Worm (Caenorhabditis elegans) whole organism, L2 larva: ENCODE results near the gene tnc-2.

Experiments
- C34F6.9 ChIP-seq: fragments of 150-350 bp; optimal IDR thresholded peaks from 2 replicates; lab custom pipeline; 2014; ENCODE audit warnings: missing biosample characterization, missing genetic modification characterization
- F13H6.1 ChIP-seq: sonication (generic microtip); optimal IDR thresholded peaks from 2 replicates; lab custom pipeline; 2016; ENCODE audit warnings: missing genetic modification characterization, missing compliant biosample characterization
- R02D3.7 ChIP-seq: fragments of 150-350 bp; optimal IDR thresholded peaks from 2 replicates; lab custom pipeline; 2014; ENCODE audit warnings: missing biosample characterization, missing genetic modification characterization
- Y55F3AM.14 ChIP-seq: fragments of 200-800 bp; sonication (Bioruptor generic); optimal IDR thresholded peaks from 2 replicates; lab custom pipeline; 2018; ENCODE audit warnings: mild to moderate bottlenecking, missing genetic modification characterization, missing compliant biosample characterization
- ZK546.5 ChIP-seq: sonication (generic microtip); optimal IDR thresholded peaks from 2 replicates; lab custom pipeline; 2017; ENCODE audit warnings: missing biosample characterization, missing genetic modification characterization
- aly-2 ChIP-seq: fragments of 150-350 bp; optimal IDR thresholded peaks from 2 replicates; lab custom pipeline; 2014; ENCODE audit warnings: missing biosample characterization, missing genetic modification characterization
- ama-1 ChIP-seq: fragments of 150-350 bp; optimal IDR thresholded peaks from 2 replicates; lab custom pipeline; 2018; ENCODE audit warnings: inconsistent platforms
- blmp-1 ChIP-seq: sonication (generic microtip); optimal IDR thresholded peaks from 2 replicates; lab custom pipeline; 2017; ENCODE audit warnings: missing genetic modification characterization, mild to moderate bottlenecking, missing compliant biosample characterization, antibody characterized with exemption, moderate library complexity; ENCODE audit not compliant: insufficient read depth
- ceh-16 ChIP-seq: fragments of 150-350 bp; optimal IDR thresholded peaks from 2 replicates; lab custom pipeline; 2014; ENCODE audit warnings: missing biosample characterization, missing genetic modification characterization
- ceh-82 ChIP-seq: fragments of 150-350 bp; optimal IDR thresholded peaks from 2 replicates; lab custom pipeline; 2014; ENCODE audit warnings: missing biosample characterization, missing genetic modification characterization
- crh-2 ChIP-seq: sonication (generic microtip); optimal IDR thresholded peaks from 2 replicates; lab custom pipeline; 2017; ENCODE audit warnings: missing biosample characterization, missing genetic modification characterization
- dmd-4 ChIP-seq: sonication (generic microtip); optimal IDR thresholded peaks from 2 replicates; lab custom pipeline; 2017; ENCODE audit warnings: missing biosample characterization, missing genetic modification characterization
- egl-27 ChIP-seq: sonication (generic microtip); optimal IDR thresholded peaks from 3 replicates; lab custom pipeline; 2017; ENCODE audit warnings: missing biosample characterization, missing genetic modification reagents, missing genetic modification characterization
- elt-1 ChIP-seq: fragments of 150-350 bp; optimal IDR thresholded peaks from 2 replicates; lab custom pipeline; 2014; ENCODE audit warnings: missing biosample characterization, missing genetic modification characterization
- fos-1 ChIP-seq: fragments of 150-350 bp; optimal IDR thresholded peaks from 2 replicates; lab custom pipeline; 2014; ENCODE audit warnings: missing biosample characterization, missing genetic modification characterization
- gmeb-1 ChIP-seq: fragments of 150-350 bp; optimal IDR thresholded peaks from 2 replicates; lab custom pipeline; 2014; ENCODE audit warnings: missing biosample characterization, missing genetic modification characterization
- lin-13 ChIP-seq: fragments of 150-350 bp; optimal IDR thresholded peaks from 2 replicates; lab custom pipeline; 2014; ENCODE audit warnings: missing biosample characterization, missing genetic modification reagents, missing genetic modification characterization
- lsy-2 ChIP-seq, 2 experiments: fragments of 150-350 bp in 1 of 2; sonication (generic microtip) in 1 of 2; optimal IDR thresholded peaks; 2 replicates each; lab custom pipeline; 2014 to 2017; ENCODE audit warnings: missing biosample characterization in 2 of 2, missing genetic modification characterization in 2 of 2
- mab-5 ChIP-seq: fragments of 150-350 bp; optimal IDR thresholded peaks from 2 replicates; lab custom pipeline; 2014; ENCODE audit warnings: missing biosample characterization, missing genetic modification characterization
- mbf-1 ChIP-seq: sonication (generic microtip); optimal IDR thresholded peaks from 2 replicates; lab custom pipeline; 2017; ENCODE audit warnings: missing biosample characterization, missing genetic modification characterization
- mdl-1 ChIP-seq, 2 experiments: fragments of 150-350 bp in 1 of 2; sonication (generic microtip) in 1 of 2; optimal IDR thresholded peaks; 2 replicates each; lab custom pipeline; 2017; ENCODE audit warnings: missing biosample characterization in 2 of 2, missing genetic modification characterization in 2 of 2
- nhr-10 ChIP-seq: sonication (generic microtip); optimal IDR thresholded peaks from 2 replicates; lab custom pipeline; 2017; ENCODE audit warnings: missing biosample characterization, missing genetic modification characterization
- nhr-11 ChIP-seq: fragments of 150-350 bp; optimal IDR thresholded peaks from 2 replicates; lab custom pipeline; 2014; ENCODE audit warnings: missing biosample characterization, missing genetic modification characterization
- nhr-12 ChIP-seq: fragments of 150-350 bp; optimal IDR thresholded peaks from 2 replicates; lab custom pipeline; 2014; ENCODE audit warnings: missing biosample characterization, missing genetic modification characterization
- nhr-129 ChIP-seq: fragments of 150-350 bp; optimal IDR thresholded peaks from 2 replicates; lab custom pipeline; 2014; ENCODE audit warnings: missing biosample characterization, missing genetic modification characterization
- nhr-21 ChIP-seq: fragments of 150-350 bp; optimal IDR thresholded peaks from 2 replicates; lab custom pipeline; 2014; ENCODE audit warnings: missing biosample characterization, missing genetic modification characterization
- nhr-23 ChIP-seq: fragments of 150-350 bp; optimal IDR thresholded peaks from 2 replicates; lab custom pipeline; 2014; ENCODE audit warnings: missing biosample characterization, missing genetic modification reagents, missing genetic modification characterization
- nhr-237 ChIP-seq: fragments of 150-350 bp; optimal IDR thresholded peaks from 2 replicates; lab custom pipeline; 2014; ENCODE audit warnings: missing biosample characterization, missing genetic modification characterization
- nhr-25 ChIP-seq: fragments of 150-350 bp; sonication (generic microtip); optimal IDR thresholded peaks from 3 replicates; lab custom pipeline; 2014; ENCODE audit warnings: missing biosample characterization, missing genetic modification characterization
- nhr-6 ChIP-seq: fragments of 150-350 bp; optimal IDR thresholded peaks from 2 replicates; lab custom pipeline; 2014; ENCODE audit warnings: missing biosample characterization, missing genetic modification characterization
- sem-4 ChIP-seq: fragments of 150-350 bp; optimal IDR thresholded peaks from 2 replicates; lab custom pipeline; 2014; ENCODE audit warnings: missing biosample characterization, missing genetic modification reagents, missing genetic modification characterization
- skn-1 ChIP-seq: sonication (generic microtip); optimal IDR thresholded peaks from 2 replicates; lab custom pipeline; 2017; ENCODE audit warnings: missing biosample characterization, missing genetic modification characterization
- sma-3 ChIP-seq: sonication (generic microtip); optimal IDR thresholded peaks from 2 replicates; lab custom pipeline; 2016; ENCODE audit warnings: missing genetic modification reagents, missing genetic modification characterization, missing compliant biosample characterization
- sma-9 ChIP-seq, 2 experiments: fragments of 150-350 bp in 1 of 2; sonication (generic microtip) in 1 of 2; optimal IDR thresholded peaks; 2 replicates each; lab custom pipeline; 2014 to 2016; ENCODE audit warnings: missing genetic modification characterization in 2 of 2, mild to moderate bottlenecking in 1 of 2, missing biosample characterization in 1 of 2, missing compliant biosample characterization in 1 of 2, missing genetic modification reagents in 1 of 2, moderate library complexity in 1 of 2
- snpc-4 ChIP-seq: fragments of 150-350 bp; optimal IDR thresholded peaks from 2 replicates; lab custom pipeline; 2014; ENCODE audit warnings: missing biosample characterization, missing genetic modification characterization
- unc-39 ChIP-seq: fragments of 150-350 bp; optimal IDR thresholded peaks from 2 replicates; lab custom pipeline; 2014; ENCODE audit warnings: missing biosample characterization, missing genetic modification characterization
- unc-55 ChIP-seq: fragments of 150-350 bp; sonication (generic microtip); optimal IDR thresholded peaks from 3 replicates; lab custom pipeline; 2014; ENCODE audit warnings: missing biosample characterization, missing genetic modification reagents, missing genetic modification characterization
- zag-1 ChIP-seq: fragments of 150-350 bp; optimal IDR thresholded peaks from 2 replicates; lab custom pipeline; 2014; ENCODE audit warnings: missing biosample characterization, missing genetic modification characterization
- ztf-1 ChIP-seq: fragments of 200-800 bp; sonication (Bioruptor generic); conservative IDR thresholded peaks from 2 replicates; pipeline ENCODE4 v1.3.6; 2022; ENCODE audit warnings: missing genetic modification characterization, missing compliant biosample characterization
- ztf-4 ChIP-seq: fragments of 150-350 bp; optimal IDR thresholded peaks from 2 replicates; lab custom pipeline; 2014; ENCODE audit warnings: missing biosample characterization, missing genetic modification characterization

The tnc-2 gene

DNA sequence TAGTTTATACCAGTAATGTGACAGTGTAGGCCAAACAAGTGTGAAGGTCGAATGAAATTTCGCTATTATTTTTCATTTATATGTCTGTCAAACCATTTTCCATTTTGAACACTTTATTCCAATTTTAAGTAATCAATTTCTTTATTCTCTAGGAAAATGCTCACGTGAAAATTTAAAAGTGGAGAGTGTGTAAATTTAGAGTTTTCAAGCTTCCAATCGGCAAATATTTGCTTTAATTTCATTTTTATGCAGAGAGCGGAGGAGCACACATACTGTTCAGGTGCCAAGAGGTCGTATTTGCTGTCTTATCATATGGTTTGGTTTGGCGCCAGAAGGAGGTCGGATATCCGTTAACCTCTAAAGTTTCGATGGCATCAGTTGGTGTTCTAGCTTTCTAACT lies 19.8 kb upstream of the tnc-2 start:
- TF ChIP-seq blmp-1 (tag; lab: Kevin White, UChicago): no peak
- peak; percentile 3 for TF ChIP-seq nhr-11 (tag; lab: Kevin White, UChicago)
- no peak for TF ChIP-seq lin-13 (GFP tag; lab: Kevin White, UChicago)
- no peak for TF ChIP-seq R02D3.7 (tag; lab: Kevin White, UChicago)
- TF ChIP-seq Y55F3AM.14 (GFP tag; lab: Kevin White, UChicago): no peak

DNA sequence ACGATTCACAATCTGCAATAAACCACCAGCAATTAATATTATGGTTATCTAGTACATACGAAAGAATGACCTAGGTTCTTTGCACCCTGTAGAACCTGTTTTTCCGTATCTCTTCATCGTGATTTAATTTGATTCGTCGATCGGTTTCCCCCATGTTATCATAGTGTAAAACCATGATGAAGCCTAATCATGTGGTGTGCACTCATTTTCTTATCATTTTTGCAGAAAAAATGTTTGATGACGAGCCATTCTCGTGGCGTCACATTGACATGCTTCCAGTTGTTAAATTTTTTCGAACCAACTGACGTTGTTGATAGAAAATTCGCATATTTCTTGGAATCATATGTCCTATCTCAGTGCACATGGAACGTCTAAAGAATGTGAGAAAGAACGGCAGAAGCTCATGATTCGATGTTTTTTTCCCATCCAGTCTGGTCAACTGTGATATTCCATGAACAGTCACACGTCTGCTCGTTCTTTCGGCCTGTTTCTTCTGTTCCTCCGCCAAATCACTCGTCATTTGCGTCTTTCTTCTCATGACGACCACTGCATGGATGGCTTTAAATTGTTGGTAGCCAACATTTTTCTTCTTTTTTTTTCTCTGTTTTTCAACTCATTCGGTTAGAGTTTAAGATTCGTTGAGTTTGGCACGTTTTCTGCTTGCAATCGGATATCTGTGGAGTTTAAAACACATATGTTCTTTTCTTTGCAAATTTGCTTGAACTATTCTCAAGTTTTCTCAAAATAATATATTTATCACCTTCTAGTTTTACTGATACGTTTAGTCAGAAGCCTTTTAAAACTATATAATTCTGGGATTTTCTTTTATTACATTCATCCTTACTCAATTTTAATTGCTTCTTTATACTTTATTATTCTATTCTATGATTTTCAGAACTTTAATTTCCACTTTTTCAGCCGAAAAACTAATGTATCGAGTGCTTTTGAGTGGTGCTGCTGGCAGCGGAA lies 19.0 kb upstream of the tnc-2 start, which contains the start of gene ZK673.2:
Gene ZK673.2 (plus strand): TSS at position 919 of the 969 bp plus-strand sequence.
- TF ChIP-seq snpc-4 (tag; lab: Kevin White, UChicago): no peak
- TF ChIP-seq skn-1 (tag; lab: Kevin White, UChicago): no peak
- TF ChIP-seq nhr-25: peak; percentile 88
- TF ChIP-seq mdl-1 (tag; optimal IDR thresholded peaks at IDR 0.05; lab: Kevin White, UChicago): peak in 1 of 2 experiments; percentile 68
- TF ChIP-seq lsy-2 (tag; optimal IDR thresholded peaks at IDR 0.05; lab: Kevin White, UChicago): peak in 1 of 2 experiments; percentile 32
- TF ChIP-seq Y55F3AM.14 (GFP tag; lab: Kevin White, UChicago): peak; percentile 55
- peak; percentile 32 for TF ChIP-seq C34F6.9
- no peak for TF ChIP-seq nhr-23 (tag; lab: Kevin White, UChicago)
- TF ChIP-seq fos-1 (tag; lab: Kevin White, UChicago): peak; percentile 85
- TF ChIP-seq nhr-129 (tag; lab: Kevin White, UChicago): peak; percentile 56
- TF ChIP-seq sem-4 (tag; lab: Kevin White, UChicago): no peak
- TF ChIP-seq mab-5 (tag; lab: Kevin White, UChicago): no peak
- TF ChIP-seq F13H6.1 (tag; lab: Kevin White, UChicago): peak; percentile 12
- TF ChIP-seq ztf-4 (tag; lab: Kevin White, UChicago): no peak
- TF ChIP-seq nhr-11 (tag; lab: Kevin White, UChicago): no peak
- TF ChIP-seq sma-9 (GFP tag; optimal IDR thresholded peaks at IDR 0.05; lab: Kevin White, UChicago): peak; percentile 79
- no peak for TF ChIP-seq sma-9 (tag; optimal IDR thresholded peaks at IDR 0.05; lab: Kevin White, UChicago)
- peak; percentile 62 for TF ChIP-seq sma-3
- peak; percentile 83 for TF ChIP-seq nhr-21 (tag; lab: Kevin White, UChicago)
- peak; percentile 60 for TF ChIP-seq crh-2 (tag; lab: Kevin White, UChicago)
- peak; percentile 6 for TF ChIP-seq ama-1 (lab: Kevin White, UChicago)
- no peak for TF ChIP-seq nhr-237 (tag; lab: Kevin White, UChicago)
- no peak for TF ChIP-seq ZK546.5
- TF ChIP-seq blmp-1 (tag; lab: Kevin White, UChicago): peak; percentile 45
- TF ChIP-seq gmeb-1 (tag; lab: Kevin White, UChicago): peak; percentile 71

DNA sequence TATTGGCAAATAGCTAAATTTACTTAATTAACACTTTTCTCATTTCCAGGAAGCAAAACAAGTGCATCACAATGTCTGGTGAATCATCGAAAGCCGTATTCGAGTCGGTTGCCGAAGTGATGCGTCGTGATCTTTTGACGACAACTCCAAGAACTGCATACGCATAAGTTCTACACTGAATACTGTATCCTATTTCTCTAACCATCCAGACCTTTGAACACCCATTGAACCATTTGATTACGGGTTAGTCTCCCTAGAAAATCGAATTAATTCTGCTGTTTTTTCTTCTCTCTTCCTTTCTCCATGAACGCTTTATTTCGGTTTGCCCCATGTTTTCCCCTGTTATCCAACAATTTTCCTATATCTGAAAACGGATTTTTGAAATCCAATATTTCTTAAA lies 16.9 kb upstream of the tnc-2 start, which contains the start of gene lin-56:
Gene lin-56 (plus strand): TSS at position 301 of the 400 bp plus-strand sequence.
- TF ChIP-seq nhr-23 (tag; lab: Kevin White, UChicago): no peak
- no peak for TF ChIP-seq mdl-1 (tag; optimal IDR thresholded peaks at IDR 0.05; lab: Kevin White, UChicago)
- TF ChIP-seq lsy-2 (tag; optimal IDR thresholded peaks at IDR 0.05; lab: Kevin White, UChicago): no peak
- TF ChIP-seq C34F6.9: no peak
- no peak for TF ChIP-seq dmd-4 (tag; lab: Kevin White, UChicago)
- TF ChIP-seq nhr-12: no peak
- no peak for TF ChIP-seq lin-13 (GFP tag; lab: Kevin White, UChicago)
- no peak for TF ChIP-seq nhr-10 (tag; lab: Kevin White, UChicago)
- TF ChIP-seq aly-2: no peak
- no peak for TF ChIP-seq R02D3.7 (tag; lab: Kevin White, UChicago)
- TF ChIP-seq elt-1 (tag; lab: Kevin White, UChicago): no peak
- no peak for TF ChIP-seq ceh-82 (tag; lab: Kevin White, UChicago)
- TF ChIP-seq ceh-16 (tag; lab: Kevin White, UChicago): no peak
- TF ChIP-seq nhr-21 (tag; lab: Kevin White, UChicago): no peak
- no peak for TF ChIP-seq gmeb-1 (tag; lab: Kevin White, UChicago)
- TF ChIP-seq, all 48 proteins: peak for 0

DNA sequence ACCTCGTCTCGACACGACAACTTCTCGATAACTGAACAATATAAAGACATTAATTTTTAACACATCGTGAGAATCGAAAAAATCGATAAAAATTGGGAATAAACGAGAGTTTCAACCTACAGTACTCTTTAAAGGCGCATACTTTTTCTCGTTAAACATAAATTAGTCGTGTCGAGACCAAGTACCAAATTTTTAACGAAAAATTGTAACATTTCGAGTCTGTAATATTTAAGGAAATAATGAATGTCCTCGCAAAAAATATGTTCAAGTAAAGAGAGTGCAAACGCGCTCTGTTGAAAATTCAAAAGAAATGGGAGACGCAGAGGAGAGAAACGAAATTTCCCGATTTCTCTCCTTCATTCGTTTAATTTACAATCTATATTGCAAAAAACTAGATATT lies 16.3 kb upstream of the tnc-2 start:
- peak; percentile 15 for TF ChIP-seq nhr-6 (tag; lab: Kevin White, UChicago)
- TF ChIP-seq ztf-4 (tag; lab: Kevin White, UChicago): peak; percentile 60
- TF ChIP-seq unc-39 (tag; lab: Kevin White, UChicago): no peak
- peak in 1 of 2 experiments; percentile 28 for TF ChIP-seq lsy-2 (tag; optimal IDR thresholded peaks at IDR 0.05; lab: Kevin White, UChicago)
- TF ChIP-seq ZK546.5: no peak
- TF ChIP-seq skn-1 (tag; lab: Kevin White, UChicago): no peak
- TF ChIP-seq mdl-1 (tag; optimal IDR thresholded peaks at IDR 0.05; lab: Kevin White, UChicago): no peak
- TF ChIP-seq unc-55 (GFP tag; lab: Kevin White, UChicago): peak; percentile 14
- no peak for TF ChIP-seq zag-1 (tag; lab: Kevin White, UChicago)
- TF ChIP-seq ceh-82 (tag; lab: Kevin White, UChicago): no peak
- TF ChIP-seq nhr-11 (tag; lab: Kevin White, UChicago): no peak
- TF ChIP-seq ztf-1 (GFP tag; lab: Robert Waterston, UW): no peak
- no peak for TF ChIP-seq egl-27 (tag; lab: Kevin White, UChicago)
- TF ChIP-seq sma-9 (GFP tag; optimal IDR thresholded peaks at IDR 0.05; lab: Kevin White, UChicago): peak; percentile 12
- TF ChIP-seq sma-9 (tag; optimal IDR thresholded peaks at IDR 0.05; lab: Kevin White, UChicago): no peak
- peak; percentile 24 for TF ChIP-seq nhr-21 (tag; lab: Kevin White, UChicago)
- TF ChIP-seq ama-1 (lab: Kevin White, UChicago): no peak
- no peak for TF ChIP-seq mbf-1 (tag; lab: Kevin White, UChicago)
- TF ChIP-seq nhr-129 (tag; lab: Kevin White, UChicago): peak; percentile 0
- TF ChIP-seq crh-2 (tag; lab: Kevin White, UChicago): peak; percentile 23
- TF ChIP-seq nhr-237 (tag; lab: Kevin White, UChicago): no peak
- peak; percentile 49 for TF ChIP-seq C34F6.9
- TF ChIP-seq nhr-25: peak; percentile 36
